Fruit fly (Drosophila melanogaster) S2 (cell line): ENCODE data around the gene Prp6.

Experiments used
- CG8478 ChIP-seq: fragments of >200 bp; optimal IDR thresholded peaks from 2 replicates; lab custom pipeline; 2018
- CTCF ChIP-seq, 2 experiments: fragments of >200 bp; optimal IDR thresholded peaks; 2 replicates each; lab custom pipeline; 2018

DNA sequence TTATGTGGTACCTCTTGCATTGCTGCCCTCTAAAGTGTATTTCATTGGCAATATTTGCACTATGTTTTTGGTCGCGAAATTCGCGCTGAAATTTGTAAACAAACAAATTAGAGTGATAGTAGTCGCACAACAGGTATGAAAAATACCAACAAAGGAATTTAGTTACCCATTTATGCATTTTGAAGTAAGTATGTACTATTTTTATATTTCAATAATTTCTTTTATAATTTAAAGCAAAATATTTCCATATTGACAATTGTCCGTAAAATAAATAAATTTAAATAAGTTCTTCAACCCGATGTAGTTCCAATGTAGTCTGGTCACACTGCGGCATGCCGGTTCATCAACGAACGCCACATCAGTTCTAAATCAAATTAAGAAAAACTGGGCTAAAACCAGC, 32.7 kb upstream of the Prp6 start, which contains the start of the genes Rad9 and Uggt:
- TF ChIP-seq CTCF (optimal IDR thresholded peaks at IDR 0.05; lab: Kevin White, UChicago) (no peak), CG8478 (lab: Kevin White, UChicago) (no peak)
